Fruit fly (Drosophila melanogaster): ENCODE data around the gene dpp.

- TF ChIP-seq CG8478 (optimal IDR thresholded peaks at IDR 0.05) (no peak), CTCF (optimal IDR thresholded peaks at IDR 0.05) (no peak)
Observed at dm6 chr2L:2501823-2502222, 73.7 kb downstream of the dpp start.

Measured in S2 (cell line).